Worm (Caenorhabditis elegans) whole organism, dauer: ENCODE data around the gene ZC132.11.
"Not testable (repeated sequence)": the region's sequence is repeated elsewhere in the genome, so short reads cannot be mapped to it uniquely, and the experiment has no call there.

Experiments used
- unc-62 ChIP-seq: sonication (generic microtip); optimal IDR thresholded peaks from 2 replicates; lab custom pipeline; 2017; ENCODE audit warnings: missing biosample characterization, missing genetic modification reagents, missing genetic modification characterization

Gene ZC132.11

ce11 chrV:4302842-4303241 lies 4.4 kb upstream of the ZC132.11 start:
- no peak for TF ChIP-seq unc-62 (GFP tag; lab: Kevin White, UChicago)

- no peak for TF ChIP-seq unc-62 (GFP tag; lab: Kevin White, UChicago)
Observed at ce11 chrV:4299741-4300140, 1.3 kb upstream of the ZC132.11 start, which contains the start of gene ZC132.3. Gene ZC132.3 (minus strand): TSS chrV:4299841.

ce11 chrV:4295920-4296319 lies 2.6 kb downstream of the ZC132.11 start, which contains the start of gene F47D2.11:
Gene F47D2.11 (minus strand): TSS chrV:4296020.
- no peak for TF ChIP-seq unc-62 (GFP tag; lab: Kevin White, UChicago)

ce11 chrV:4293425-4293824 lies 5.1 kb downstream of the ZC132.11 start, which contains the start of gene srh-194:
Gene srh-194 (minus strand): TSS chrV:4293525.
- not testable (repeated sequence) for TF ChIP-seq unc-62 (GFP tag; lab: Kevin White, UChicago)

- TF ChIP-seq unc-62 (GFP tag; lab: Kevin White, UChicago): not testable (repeated sequence)
Observed at ce11 chrV:4290093-4290492, 8.4 kb downstream of the ZC132.11 start, which contains the start of gene srh-193. Gene srh-193 (minus strand): TSS chrV:4290193.

ce11 chrV:4284737-4285136 lies 13.7 kb downstream of the ZC132.11 start, which contains the start of gene srt-19:
Gene srt-19 (plus strand): TSS chrV:4285037.
- not testable (repeated sequence) for TF ChIP-seq unc-62 (GFP tag; lab: Kevin White, UChicago)

ce11 chrV:4281699-4282098 lies 16.8 kb downstream of the ZC132.11 start, which contains the start of gene srt-37:
Gene srt-37 (minus strand): TSS chrV:4281799.
- not testable (repeated sequence) for TF ChIP-seq unc-62 (GFP tag; lab: Kevin White, UChicago)

ce11 chrV:4278735-4279134 lies 19.7 kb downstream of the ZC132.11 start, which contains the start of gene srt-20:
Gene srt-20 (minus strand): TSS chrV:4278835.
- not testable (repeated sequence) for TF ChIP-seq unc-62 (GFP tag; lab: Kevin White, UChicago)

ce11 chrV:4273372-4273771 lies 25.1 kb downstream of the ZC132.11 start:
- TF ChIP-seq unc-62 (GFP tag; lab: Kevin White, UChicago): no peak

ce11 chrV:4271258-4271657 lies 27.2 kb downstream of the ZC132.11 start, which contains the start of gene srt-38:
Gene srt-38 (minus strand): TSS chrV:4271358.
- not testable (repeated sequence) for TF ChIP-seq unc-62 (GFP tag; lab: Kevin White, UChicago)

ce11 chrV:4268213-4268612 lies 30.3 kb downstream of the ZC132.11 start, which contains the start of gene srt-36:
Gene srt-36 (minus strand): TSS chrV:4268313.
- not testable (repeated sequence) for TF ChIP-seq unc-62 (GFP tag; lab: Kevin White, UChicago)

ce11 chrV:4264516-4264915 lies 34.0 kb downstream of the ZC132.11 start, which contains the start of gene srt-35:
Gene srt-35 (minus strand): TSS chrV:4264616.
- no peak for TF ChIP-seq unc-62 (GFP tag; lab: Kevin White, UChicago)

- no peak for TF ChIP-seq unc-62 (GFP tag; lab: Kevin White, UChicago)
Observed at ce11 chrV:4261385-4261784, 37.1 kb downstream of the ZC132.11 start.

- TF ChIP-seq unc-62 (GFP tag; lab: Kevin White, UChicago): no peak
Observed at ce11 chrV:4260090-4260489, 38.4 kb downstream of the ZC132.11 start, which contains the start of gene srt-3. Gene srt-3 (minus strand): TSS chrV:4260190.

- no peak for TF ChIP-seq unc-62 (GFP tag; lab: Kevin White, UChicago)
Observed at ce11 chrV:4256474-4256873, 42.0 kb downstream of the ZC132.11 start, which contains the start of gene srt-14. Gene srt-14 (minus strand): TSS chrV:4256574.

ce11 chrV:4250047-4250446 lies 48.4 kb downstream of the ZC132.11 start, which contains the start of gene srt-13:
Gene srt-13 (minus strand): TSS chrV:4250147.
- no peak for TF ChIP-seq unc-62 (GFP tag; lab: Kevin White, UChicago)

ce11 chrV:4248359-4248758 lies 50.1 kb downstream of the ZC132.11 start:
- TF ChIP-seq unc-62 (GFP tag; lab: Kevin White, UChicago): no peak
